Fruit fly (Drosophila melanogaster): ENCODE results near the gene CG32727.

dm6 chrX:7412368-7412767 lies 5.4 kb downstream of the CG32727 start, which contains the start of gene CG42704:
- TF ChIP-seq pan (optimal IDR thresholded peaks at IDR 0.05) (no peak), usp (GFP tag; optimal IDR thresholded peaks at IDR 0.05) (no peak), woc (GFP tag; optimal IDR thresholded peaks at IDR 0.05) (no peak), Vsx2 (GFP tag; optimal IDR thresholded peaks at IDR 0.05; ENCODE audit: partially characterized antibody) (no peak), Myc (optimal IDR thresholded peaks at IDR 0.05) (no peak), Hr78 (GFP tag; optimal IDR thresholded peaks at IDR 0.05) (no peak), Abd-B (GFP tag; optimal IDR thresholded peaks at IDR 0.05) (no peak), brk (GFP tag; optimal IDR thresholded peaks at IDR 0.05) (no peak), CrebA (GFP tag; optimal IDR thresholded peaks at IDR 0.05; ENCODE audit: borderline replicate concordance) (no peak), Jra (GFP tag; optimal IDR thresholded peaks at IDR 0.05) (no peak), lola (GFP tag; optimal IDR thresholded peaks at IDR 0.05) (no peak)
